Worm (Caenorhabditis elegans) whole organism, L4/young adult: ENCODE data around the gene srh-219.

Experiments
- W03F9.2 ChIP-seq: fragments of 150-350 bp; optimal IDR thresholded peaks from 2 replicates; lab custom pipeline; 2014; ENCODE audit warnings: missing biosample characterization, missing genetic modification characterization
- dao-5 ChIP-seq: sonication (generic microtip); optimal IDR thresholded peaks from 2 replicates; lab custom pipeline; 2016; ENCODE audit warnings: missing genotype, missing genetic modification characterization, moderate library complexity, missing compliant biosample characterization
- him-1 ChIP-seq: sonication (generic microtip); optimal IDR thresholded peaks from 2 replicates; lab custom pipeline; 2016; ENCODE audit warnings: missing genotype, missing genetic modification reagents, missing genetic modification characterization, missing compliant biosample characterization

DNA sequence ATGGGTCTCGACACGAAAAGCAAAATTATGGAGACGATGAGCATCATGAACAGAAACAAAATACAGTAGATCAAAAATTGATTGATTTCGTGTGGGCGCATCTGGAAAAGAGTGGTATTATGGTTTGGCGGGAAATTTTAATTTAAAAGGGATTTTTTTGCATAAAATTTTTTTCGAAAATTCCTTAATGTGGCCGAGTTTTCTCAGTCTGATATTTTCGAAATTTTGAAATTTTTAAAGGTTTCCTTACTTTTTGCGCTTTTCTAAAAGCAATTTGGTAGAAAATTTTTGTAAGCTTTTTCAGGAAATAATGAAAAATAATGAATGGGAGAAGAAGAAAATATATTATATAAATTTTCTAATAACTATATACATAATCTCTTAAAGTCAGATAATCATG is 38.6 kb downstream of the srh-219 start, which contains the start of gene F21A3.2:
- TF ChIP-seq him-1 (tag; lab: Kevin White, UChicago) (no peak), W03F9.2 (tag; lab: Kevin White, UChicago) (no peak), dao-5 (no peak)
